Worm (Caenorhabditis elegans) whole organism, L1 larva: ENCODE measurements around the gene fut-3.

Source experiments
- C04F5.9 ChIP-seq: sonication (generic microtip); optimal IDR thresholded peaks from 2 replicates; lab custom pipeline; 2016; ENCODE audit warnings: missing genetic modification characterization, missing compliant biosample characterization
- C16A3.4 ChIP-seq: fragments of 150-350 bp; optimal IDR thresholded peaks from 2 replicates; lab custom pipeline; 2014; ENCODE audit warnings: missing biosample characterization, missing genetic modification characterization
- C34B4.2 ChIP-seq: sonication (generic microtip); optimal IDR thresholded peaks from 2 replicates; lab custom pipeline; 2017; ENCODE audit warnings: mild to moderate bottlenecking, missing genetic modification characterization, missing compliant biosample characterization
- F16B12.6 ChIP-seq: fragments of 150-350 bp; optimal IDR thresholded peaks from 2 replicates; lab custom pipeline; 2014; ENCODE audit warnings: missing biosample characterization, missing genetic modification characterization
- Y116A8C.19 ChIP-seq: sonication (generic microtip); optimal IDR thresholded peaks from 2 replicates; lab custom pipeline; 2016; ENCODE audit warnings: missing compliant biosample characterization, missing genetic modification characterization, borderline replicate concordance
- alr-1 ChIP-seq: fragments of 200-800 bp; sonication (Bioruptor generic); optimal IDR thresholded peaks from 2 replicates; lab custom pipeline; 2018; ENCODE audit warnings: borderline replicate concordance, mild to moderate bottlenecking, missing genetic modification characterization, missing compliant biosample characterization
- aly-2 ChIP-seq: fragments of 150-350 bp; optimal IDR thresholded peaks from 2 replicates; lab custom pipeline; 2014; ENCODE audit warnings: missing biosample characterization, missing genetic modification characterization
- ama-1 ChIP-seq: fragments of 150-350 bp; optimal IDR thresholded peaks from 2 replicates; lab custom pipeline; 2014
- blmp-1 ChIP-seq: fragments of 150-350 bp; optimal IDR thresholded peaks from 2 replicates; lab custom pipeline; 2014; ENCODE audit warnings: missing biosample characterization, missing genetic modification characterization
- ceh-82 ChIP-seq, 3 experiments: fragments of 150-350 bp in 1 of 3; sonication (generic microtip) in 2 of 3; optimal IDR thresholded peaks; 2 replicates each; lab custom pipeline; 2014 to 2017; ENCODE audit warnings: missing biosample characterization in 3 of 3, missing genetic modification characterization in 3 of 3
- ceh-88 ChIP-seq: fragments of 200-800 bp; sonication (Bioruptor generic); IDR thresholded peaks from 2 replicates; pipeline ENCODE4 v1.3.6; 2022; ENCODE audit warnings: missing genetic modification characterization, missing compliant biosample characterization
- ceh-90 ChIP-seq: sonication (generic microtip); optimal IDR thresholded peaks from 2 replicates; lab custom pipeline; 2016; ENCODE audit warnings: missing genetic modification characterization, missing compliant biosample characterization
- dpl-1 ChIP-seq, 3 experiments: fragments of 150-350 bp in 2 of 3; sonication (generic microtip) in 1 of 3; optimal IDR thresholded peaks; 2 replicates each; lab custom pipeline; 2014 to 2017; ENCODE audit warnings: missing biosample characterization in 3 of 3, missing genetic modification characterization in 3 of 3, missing genetic modification reagents in 3 of 3
- dsc-1 ChIP-seq: sonication (generic microtip); optimal IDR thresholded peaks from 2 replicates; lab custom pipeline; 2016; ENCODE audit warnings: mild to moderate bottlenecking, missing genetic modification characterization, missing compliant biosample characterization
- egl-13 ChIP-seq: sonication (generic microtip); optimal IDR thresholded peaks from 2 replicates; lab custom pipeline; 2016; ENCODE audit warnings: missing genotype, missing genetic modification reagents, missing genetic modification characterization, missing compliant biosample characterization
- elt-2 ChIP-seq: sonication (generic microtip); optimal IDR thresholded peaks from 2 replicates; lab custom pipeline; 2016; ENCODE audit warnings: missing genetic modification characterization, mild to moderate bottlenecking, inconsistent platforms, missing compliant biosample characterization, missing genetic modification reagents
- elt-3 ChIP-seq, 6 experiments: fragments of 150-350 bp in 1 of 6; sonication (generic microtip); optimal IDR thresholded peaks; 2 replicates each; lab custom pipeline; 2017 to 2018; ENCODE audit warnings: missing biosample characterization in 6 of 6, missing genetic modification characterization in 6 of 6, inconsistent platforms in 1 of 6
- ets-5 ChIP-seq: fragments of 200-800 bp; sonication (Bioruptor generic); IDR thresholded peaks from 2 replicates; pipeline ENCODE4 v1.3.6; 2022; ENCODE audit warnings: missing genetic modification characterization, missing compliant biosample characterization
- fkh-4 ChIP-seq: sonication (generic microtip); optimal IDR thresholded peaks from 2 replicates; lab custom pipeline; 2016; ENCODE audit warnings: missing compliant biosample characterization, missing genetic modification characterization, borderline replicate concordance
- fkh-8 ChIP-seq: sonication (generic microtip); optimal IDR thresholded peaks from 2 replicates; lab custom pipeline; 2016; ENCODE audit warnings: mild to moderate bottlenecking, missing genetic modification characterization, missing compliant biosample characterization
- grh-1 ChIP-seq: fragments of 200-800 bp; sonication (Bioruptor generic); IDR thresholded peaks from 2 replicates; pipeline ENCODE4 v1.3.6; 2022; ENCODE audit warnings: missing genetic modification reagents, missing genetic modification characterization, missing compliant biosample characterization
- hlh-17 ChIP-seq: fragments of 200-800 bp; sonication (Bioruptor generic); optimal IDR thresholded peaks from 2 replicates; lab custom pipeline; 2018; ENCODE audit warnings: missing genetic modification characterization, mild to moderate bottlenecking, missing compliant biosample characterization, moderate library complexity, borderline replicate concordance
- hpl-2 ChIP-seq: fragments of 150-350 bp; optimal IDR thresholded peaks from 2 replicates; lab custom pipeline; 2014; ENCODE audit warnings: missing biosample characterization, missing genetic modification reagents, missing genetic modification characterization
- isw-1 ChIP-seq: fragments of 200-800 bp; sonication (Bioruptor generic); IDR thresholded peaks from 2 replicates; pipeline ENCODE4 v1.3.6; 2022; ENCODE audit warnings: missing genetic modification characterization, missing compliant biosample characterization
- jun-1 ChIP-seq: fragments of 150-350 bp; optimal IDR thresholded peaks from 2 replicates; lab custom pipeline; 2014; ENCODE audit warnings: missing biosample characterization, missing genetic modification reagents, missing genetic modification characterization
- lin-13 ChIP-seq: fragments of 150-350 bp; optimal IDR thresholded peaks from 2 replicates; lab custom pipeline; 2014; ENCODE audit warnings: missing biosample characterization, missing genetic modification reagents, missing genetic modification characterization
- lin-14 ChIP-seq: fragments of 200-800 bp; sonication (Bioruptor generic); optimal IDR thresholded peaks from 2 replicates; lab custom pipeline; 2018; ENCODE audit warnings: mild to moderate bottlenecking, missing genetic modification characterization, moderate library complexity, missing compliant biosample characterization
- lin-15B ChIP-seq: fragments of 150-350 bp; sonication (generic microtip); optimal IDR thresholded peaks from 3 replicates; lab custom pipeline; 2014; ENCODE audit warnings: missing biosample characterization, missing genetic modification characterization
- lin-35 ChIP-seq, 2 experiments: fragments of 150-350 bp; optimal IDR thresholded peaks; 2 replicates each; lab custom pipeline; 2014; ENCODE audit warnings: missing biosample characterization in 2 of 2, missing genetic modification characterization in 2 of 2, missing genetic modification reagents in 2 of 2
- lir-3 ChIP-seq: sonication (generic microtip); optimal IDR thresholded peaks from 2 replicates; lab custom pipeline; 2016; ENCODE audit warnings: mild to moderate bottlenecking, missing genetic modification characterization, moderate library complexity, missing compliant biosample characterization; ENCODE audit not compliant: poor library complexity
- lsy-2 ChIP-seq, 2 experiments: fragments of 150-350 bp; optimal IDR thresholded peaks; 2 replicates each; lab custom pipeline; 2014; ENCODE audit warnings: missing biosample characterization in 2 of 2, missing genetic modification characterization in 2 of 2
- mef-2 ChIP-seq: fragments of 150-350 bp; optimal IDR thresholded peaks from 2 replicates; lab custom pipeline; 2014; ENCODE audit warnings: missing biosample characterization, missing genetic modification characterization
- mep-1 ChIP-seq: fragments of 150-350 bp; optimal IDR thresholded peaks from 2 replicates; lab custom pipeline; 2014; ENCODE audit warnings: missing biosample characterization, missing genetic modification characterization
- nhr-11 ChIP-seq: fragments of 150-350 bp; optimal IDR thresholded peaks from 2 replicates; lab custom pipeline; 2014; ENCODE audit warnings: missing biosample characterization, missing genetic modification characterization
- nhr-12 ChIP-seq: sonication (generic microtip); optimal IDR thresholded peaks from 2 replicates; lab custom pipeline; 2017; ENCODE audit warnings: missing biosample characterization, missing genetic modification characterization
- nhr-19 ChIP-seq: fragments of 200-800 bp; sonication (Bioruptor generic); conservative IDR thresholded peaks from 2 replicates; pipeline ENCODE4 v1.3.6; 2022; ENCODE audit warnings: missing genetic modification characterization, missing compliant biosample characterization
- nhr-71 ChIP-seq: sonication (generic microtip); optimal IDR thresholded peaks from 2 replicates; lab custom pipeline; 2016; ENCODE audit warnings: mild to moderate bottlenecking, missing genetic modification characterization, moderate library complexity, missing compliant biosample characterization
- nhr-77 ChIP-seq: fragments of 150-350 bp; optimal IDR thresholded peaks from 2 replicates; lab custom pipeline; 2014; ENCODE audit warnings: missing biosample characterization, missing genetic modification characterization
- nhr-84 ChIP-seq: sonication (generic microtip); optimal IDR thresholded peaks from 2 replicates; lab custom pipeline; 2017; ENCODE audit warnings: missing biosample characterization, missing genetic modification characterization
- nhr-85 ChIP-seq: sonication (generic microtip); peaks from one replicate; lab custom pipeline; 2016; ENCODE audit warnings: missing genetic modification characterization, inconsistent platforms, missing compliant biosample characterization
- pax-3 ChIP-seq: fragments of 200-800 bp; sonication (Bioruptor generic); optimal IDR thresholded peaks from 2 replicates; lab custom pipeline; 2018; ENCODE audit warnings: mild to moderate bottlenecking, missing genetic modification characterization, moderate library complexity, missing compliant biosample characterization
- pqm-1 ChIP-seq: sonication (generic microtip); optimal IDR thresholded peaks from 3 replicates; lab custom pipeline; 2017; ENCODE audit warnings: missing biosample characterization, missing genetic modification characterization
- rnt-1 ChIP-seq: sonication (generic microtip); optimal IDR thresholded peaks from 2 replicates; lab custom pipeline; 2016; ENCODE audit warnings: mild to moderate bottlenecking, missing genetic modification characterization, moderate library complexity, missing compliant biosample characterization
- sup-37 ChIP-seq: fragments of 200-800 bp; sonication (Bioruptor generic); optimal IDR thresholded peaks from 2 replicates; lab custom pipeline; 2018; ENCODE audit warnings: mild to moderate bottlenecking, missing genetic modification characterization, missing compliant biosample characterization
- swsn-7 ChIP-seq: sonication (generic microtip); optimal IDR thresholded peaks from 2 replicates; lab custom pipeline; 2016; ENCODE audit warnings: missing genetic modification characterization, missing compliant biosample characterization
- tbx-2 ChIP-seq: sonication (generic microtip); optimal IDR thresholded peaks from 2 replicates; lab custom pipeline; 2016; ENCODE audit warnings: missing genetic modification characterization, missing compliant biosample characterization
- unc-30 ChIP-seq: sonication (generic microtip); optimal IDR thresholded peaks from 2 replicates; lab custom pipeline; 2017; ENCODE audit warnings: missing biosample characterization, missing genetic modification characterization
- unc-62 ChIP-seq: fragments of 150-350 bp; optimal IDR thresholded peaks from 2 replicates; lab custom pipeline; 2014; ENCODE audit warnings: missing biosample characterization, missing genetic modification reagents, missing genetic modification characterization
- unc-86 ChIP-seq: sonication (generic microtip); optimal IDR thresholded peaks from 2 replicates; lab custom pipeline; 2016; ENCODE audit warnings: missing genetic modification characterization, missing compliant biosample characterization
- unc-98 ChIP-seq: fragments of 200-800 bp; sonication (Bioruptor generic); IDR thresholded peaks from 2 replicates; pipeline ENCODE4 v1.3.6; 2022; ENCODE audit warnings: missing genetic modification characterization, missing compliant biosample characterization
- vab-15 ChIP-seq: sonication (generic microtip); optimal IDR thresholded peaks from 2 replicates; lab custom pipeline; 2017; ENCODE audit warnings: missing genotype, mild to moderate bottlenecking, missing genetic modification characterization, missing compliant biosample characterization
- xbp-1 ChIP-seq: sonication (generic microtip); optimal IDR thresholded peaks from 2 replicates; lab custom pipeline; 2016; ENCODE audit warnings: missing genetic modification characterization, missing compliant biosample characterization
- zip-4 ChIP-seq: fragments of 200-800 bp; sonication (Bioruptor generic); optimal IDR thresholded peaks from 2 replicates; lab custom pipeline; 2018; ENCODE audit warnings: mild to moderate bottlenecking, missing genetic modification characterization, moderate library complexity, missing compliant biosample characterization
- ztf-11 ChIP-seq, 2 experiments: sonication (generic microtip); optimal IDR thresholded peaks; 2 replicates each; lab custom pipeline; 2016 to 2017; ENCODE audit warnings: missing genetic modification characterization in 2 of 2, missing biosample characterization in 1 of 2, missing compliant biosample characterization in 1 of 2

The fut-3 gene

DNA sequence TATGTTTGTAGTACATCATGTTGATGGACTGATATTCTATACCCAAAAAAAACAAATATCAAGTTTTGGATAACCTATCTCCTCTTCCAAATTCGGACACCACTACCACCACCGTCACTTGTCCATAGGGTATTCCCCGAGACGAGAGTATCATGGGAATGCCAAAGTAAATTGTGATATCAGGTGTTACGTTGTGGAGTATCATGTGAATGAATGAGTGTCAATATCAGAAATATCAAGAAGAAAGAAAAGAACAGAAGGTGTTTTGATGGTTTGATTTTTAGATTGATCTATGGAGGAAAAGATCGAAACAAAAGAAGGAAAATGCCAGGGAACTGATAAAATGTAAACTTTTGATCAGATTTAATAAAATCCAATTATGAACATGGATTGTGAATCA is 38.7 kb upstream of the fut-3 start:
- TF ChIP-seq nhr-84 (no peak), fkh-8 (peak; percentile 19), grh-1 (no peak), nhr-77 (tag; lab: Kevin White, UChicago) (no peak), lsy-2 (tag; optimal IDR thresholded peaks at IDR 0.05; lab: Kevin White, UChicago) (peak; percentile 44 to 55), C34B4.2 (tag; lab: Kevin White, UChicago) (no peak), unc-86 (tag; lab: Kevin White, UChicago) (no peak), lin-14 (peak; percentile 85), alr-1 (tag; lab: Kevin White, UChicago) (no peak), nhr-19 (GFP tag; lab: Robert Waterston, UW) (peak; percentile 82), sup-37 (GFP tag; lab: Kevin White, UChicago) (no peak), dsc-1 (tag; lab: Kevin White, UChicago) (no peak), lin-15B (tag; lab: Kevin White, UChicago) (no peak), nhr-85 (tag; lab: Kevin White, UChicago) (peak; percentile 56), zip-4 (GFP tag; lab: Kevin White, UChicago) (no peak), blmp-1 (tag; lab: Kevin White, UChicago) (peak; percentile 38), nhr-12 (tag; lab: Kevin White, UChicago) (no peak), Y116A8C.19 (no peak), hlh-17 (GFP tag; lab: Kevin White, UChicago) (no peak), ama-1 (lab: Kevin White, UChicago) (no peak), pax-3 (tag; lab: Kevin White, UChicago) (no peak), ceh-82 (tag; optimal IDR thresholded peaks at IDR 0.05; lab: Kevin White, UChicago) (no peak), jun-1 (tag; lab: Kevin White, UChicago) (no peak), nhr-11 (tag; lab: Kevin White, UChicago) (peak; percentile 36), swsn-7 (tag; lab: Kevin White, UChicago) (peak; percentile 25), dpl-1 (GFP tag; optimal IDR thresholded peaks at IDR 0.05; lab: Kevin White, UChicago) (peak in 2 of 3 experiments; percentile 23 to 44), unc-62 (no peak), ets-5 (GFP tag; lab: Robert Waterston, UW) (no peak), mep-1 (tag; lab: Kevin White, UChicago) (peak; percentile 52), tbx-2 (tag; lab: Kevin White, UChicago) (peak; percentile 57), lir-3 (no peak), xbp-1 (no peak), ztf-11 (tag; optimal IDR thresholded peaks at IDR 0.05; lab: Kevin White, UChicago) (no peak), C04F5.9 (tag; lab: Kevin White, UChicago) (no peak), pqm-1 (tag; lab: Kevin White, UChicago) (no peak), mef-2 (tag; lab: Kevin White, UChicago) (no peak), rnt-1 (tag; lab: Kevin White, UChicago) (peak; percentile 57), ceh-88 (GFP tag; lab: Robert Waterston, UW) (no peak), egl-13 (tag; lab: Kevin White, UChicago) (no peak), isw-1 (GFP tag; lab: Robert Waterston, UW) (no peak), lin-35 (GFP tag; optimal IDR thresholded peaks at IDR 0.05; lab: Kevin White, UChicago) (peak; percentile 27 to 72), aly-2 (tag; lab: Kevin White, UChicago) (no peak), lin-13 (peak; percentile 57), vab-15 (peak; percentile 46), unc-30 (no peak), F16B12.6 (tag; lab: Kevin White, UChicago) (no peak), fkh-4 (tag; lab: Kevin White, UChicago) (no peak), hpl-2 (GFP tag; lab: Kevin White, UChicago) (no peak), elt-3 (tag; optimal IDR thresholded peaks at IDR 0.05; lab: Kevin White, UChicago) (peak in 2 of 6 experiments; percentile 51 to 85), ceh-90 (tag; lab: Kevin White, UChicago) (no peak), unc-98 (GFP tag; lab: Robert Waterston, UW) (no peak), C16A3.4 (peak; percentile 50), elt-2 (tag; lab: Kevin White, UChicago) (peak; percentile 51), nhr-71 (peak; percentile 88)
